Worm (Caenorhabditis elegans): ENCODE data around the gene pik-1.

DNA sequence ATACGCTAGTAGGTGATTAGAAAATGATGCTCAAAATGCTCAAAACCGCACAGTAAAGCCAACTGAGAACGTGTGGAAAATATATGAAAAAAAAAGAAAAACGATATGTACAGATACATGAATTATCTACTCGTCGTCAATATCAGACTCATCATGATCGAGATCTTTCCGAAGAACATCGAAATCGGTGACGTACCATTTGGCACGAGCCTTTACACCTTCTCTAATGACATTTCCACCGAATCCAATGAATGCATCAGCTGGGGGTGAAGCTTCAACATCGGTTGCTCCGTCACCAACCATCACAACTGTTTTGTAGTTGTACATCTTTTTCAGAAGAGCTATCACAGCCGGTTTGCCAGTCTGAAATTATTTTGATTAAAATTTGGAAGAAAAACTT is 26.6 kb upstream of the pik-1 start:
- TF ChIP-seq nhr-25 (tag; optimal IDR thresholded peaks at IDR 0.05) (no peak), ZK546.5 (tag; optimal IDR thresholded peaks at IDR 0.05) (no peak), zag-1 (tag; optimal IDR thresholded peaks at IDR 0.05) (no peak), unc-62 (GFP tag; optimal IDR thresholded peaks at IDR 0.05) (no peak), nhr-76 (tag; optimal IDR thresholded peaks at IDR 0.05) (no peak)
